Worm (Caenorhabditis elegans): ENCODE data around the gene F19B2.6.

ce11 chrV:20142285-20142684 is 16.0 kb upstream of the F19B2.6 start, which contains the start of gene Y113G7A.12:
- TF ChIP-seq skn-1 (tag; optimal IDR thresholded peaks at IDR 0.05) (no peak), elt-1 (tag; optimal IDR thresholded peaks at IDR 0.05) (no peak)
